Worm (Caenorhabditis elegans) whole organism, L4 larva: ENCODE measurements around the gene srg-55.
"Not testable (repeated sequence)": the region's sequence is repeated elsewhere in the genome, so short reads cannot be mapped to it uniquely, and the experiment has no call there.

ENCODE experiments used
- ceh-62 ChIP-seq: sonication (generic microtip); optimal IDR thresholded peaks from 2 replicates; lab custom pipeline; 2017; ENCODE audit warnings: missing biosample characterization, missing genetic modification characterization
- nhr-11 ChIP-seq: fragments of 150-350 bp; optimal IDR thresholded peaks from 2 replicates; lab custom pipeline; 2014; ENCODE audit warnings: missing biosample characterization, missing genetic modification characterization
- unc-39 ChIP-seq: sonication (generic microtip); optimal IDR thresholded peaks from 2 replicates; lab custom pipeline; 2017; ENCODE audit warnings: missing biosample characterization, missing genetic modification characterization

The srg-55 gene

ce11 chrV:14876724-14877123, 51.4 kb downstream of the srg-55 start, which contains the start of gene ZC412.10:
TSS of gene ZC412.10 (minus strand) at chrV:14876824.
- not testable (repeated sequence) for TF ChIP-seq unc-39 (tag; lab: Kevin White, UChicago); nhr-11; ceh-62 (tag; lab: Kevin White, UChicago)
- TF ChIP-seq, all 104 proteins: peak for 0; not testable (repeated sequence) for 104
